Fruit fly (Drosophila melanogaster): ENCODE data around the gene CG32236.

dm6 chr3L:4624371-4625154 is 42.6 kb downstream of the CG32236 start:
- no peak for TF ChIP-seq CTCF (optimal IDR thresholded peaks at IDR 0.05)
- no peak for TF ChIP-seq CG8478 (optimal IDR thresholded peaks at IDR 0.05)
